Worm (Caenorhabditis elegans): ENCODE results near the gene F43H9.3.

F43H9.3 gene

ce11 chrV:8062074-8062473 lies 37.3 kb upstream of the F43H9.3 start, which contains the start of gene str-139:
str-139 (minus strand) TSS chrV:8062174.
- no peak for TF ChIP-seq ceh-82 (tag; optimal IDR thresholded peaks at IDR 0.05)
- TF ChIP-seq sox-4 (tag; optimal IDR thresholded peaks at IDR 0.05) = no peak
- TF ChIP-seq ces-1 (GFP tag; optimal IDR thresholded peaks at IDR 0.05) = no peak
- TF ChIP-seq pag-3 (tag; optimal IDR thresholded peaks at IDR 0.05; ENCODE audit: borderline replicate concordance, insufficient read depth) = no peak
- no peak for TF ChIP-seq Y116A8C.19 (tag; optimal IDR thresholded peaks at IDR 0.05; ENCODE audit: borderline replicate concordance)
- TF ChIP-seq unc-130 (tag; optimal IDR thresholded peaks at IDR 0.05) = no peak
- TF ChIP-seq mep-1 (tag; optimal IDR thresholded peaks at IDR 0.05) = no peak
- TF ChIP-seq hlh-17 (GFP tag; optimal IDR thresholded peaks at IDR 0.05; ENCODE audit: borderline replicate concordance) = no peak
- TF ChIP-seq nhr-77 (tag; optimal IDR thresholded peaks at IDR 0.05) = no peak
- no peak for TF ChIP-seq fkh-10 (GFP tag; optimal IDR thresholded peaks at IDR 0.05)
- no peak for TF ChIP-seq ceh-8 (GFP tag; optimal IDR thresholded peaks at IDR 0.05)
- TF ChIP-seq sptf-1 (tag; optimal IDR thresholded peaks at IDR 0.05) = no peak
- no peak for TF ChIP-seq vab-15 (tag; optimal IDR thresholded peaks at IDR 0.05)
- no peak for TF ChIP-seq nhr-90 (tag; optimal IDR thresholded peaks at IDR 0.05; ENCODE audit: poor library complexity)
- no peak for TF ChIP-seq F16B12.6 (tag; optimal IDR thresholded peaks at IDR 0.05)
- TF ChIP-seq lsy-2 (tag; optimal IDR thresholded peaks at IDR 0.05) = no peak
- TF ChIP-seq egl-13 (tag; optimal IDR thresholded peaks at IDR 0.05) = no peak
- no peak for TF ChIP-seq mef-2 (tag; optimal IDR thresholded peaks at IDR 0.05)

- TF ChIP-seq xbp-1 (tag; optimal IDR thresholded peaks at IDR 0.05) (no peak), zip-4 (GFP tag; optimal IDR thresholded peaks at IDR 0.05) (no peak), hlh-17 (GFP tag; optimal IDR thresholded peaks at IDR 0.05; ENCODE audit: borderline replicate concordance) (no peak), nhr-76 (tag; optimal IDR thresholded peaks at IDR 0.05) (no peak), zag-1 (tag; optimal IDR thresholded peaks at IDR 0.05) (no peak), ztf-11 (tag; optimal IDR thresholded peaks at IDR 0.05) (no peak), nhr-20 (tag; optimal IDR thresholded peaks at IDR 0.05) (no peak), lsy-2 (tag; optimal IDR thresholded peaks at IDR 0.05) (no peak), lir-3 (tag; optimal IDR thresholded peaks at IDR 0.05; ENCODE audit: poor library complexity) (no peak), aly-2 (tag; optimal IDR thresholded peaks at IDR 0.05) (no peak), dsc-1 (tag; optimal IDR thresholded peaks at IDR 0.05) (no peak), Y116A8C.19 (tag; optimal IDR thresholded peaks at IDR 0.05; ENCODE audit: borderline replicate concordance) (no peak), ets-5 (GFP tag; IDR thresholded peaks at IDR 0.05) (no peak), mdl-1 (tag; optimal IDR thresholded peaks at IDR 0.05) (no peak), F16B12.6 (tag; optimal IDR thresholded peaks at IDR 0.05) (no peak), lin-15B (tag; optimal IDR thresholded peaks at IDR 0.05) (no peak), nhr-19 (GFP tag; conservative IDR thresholded peaks at IDR 0.05) (no peak)
These were observed 33.6 kb upstream of the F43H9.3 start, which contains the start of gene str-138 for ce11 chrV:8058359-8058758. str-138 (plus strand) TSS chrV:8058659.

ce11 chrV:8057771-8058170 lies 33.0 kb upstream of the F43H9.3 start:
- 0 out of 2 replicates have a peak, but pooled peaks have one; percentile 14 for TF ChIP-seq grh-1 (GFP tag; IDR thresholded peaks at IDR 0.05)

DNA sequence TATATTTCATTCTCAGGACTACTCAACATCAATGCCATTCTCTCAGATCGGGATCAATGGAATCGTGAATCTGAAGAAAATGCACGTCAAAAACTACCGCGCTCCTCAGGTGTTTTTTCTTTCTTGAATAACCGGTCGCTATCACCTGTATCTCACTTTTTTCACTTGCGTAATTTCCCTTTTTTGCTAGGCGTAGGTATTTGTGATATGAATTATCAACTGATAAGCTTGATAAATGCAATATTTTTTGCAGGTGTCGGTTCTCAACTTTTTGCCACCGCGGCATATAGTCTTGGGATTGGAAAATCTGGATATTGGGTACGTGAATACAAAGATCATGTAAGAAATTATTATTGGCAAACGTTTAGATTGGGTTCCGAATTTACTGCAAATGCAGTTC lies 30.4 kb upstream of the F43H9.3 start:
- TF ChIP-seq blmp-1 (tag; optimal IDR thresholded peaks at IDR 0.05) = peak; percentile 79
- no peak for TF ChIP-seq fkh-8 (tag; optimal IDR thresholded peaks at IDR 0.05)

DNA sequence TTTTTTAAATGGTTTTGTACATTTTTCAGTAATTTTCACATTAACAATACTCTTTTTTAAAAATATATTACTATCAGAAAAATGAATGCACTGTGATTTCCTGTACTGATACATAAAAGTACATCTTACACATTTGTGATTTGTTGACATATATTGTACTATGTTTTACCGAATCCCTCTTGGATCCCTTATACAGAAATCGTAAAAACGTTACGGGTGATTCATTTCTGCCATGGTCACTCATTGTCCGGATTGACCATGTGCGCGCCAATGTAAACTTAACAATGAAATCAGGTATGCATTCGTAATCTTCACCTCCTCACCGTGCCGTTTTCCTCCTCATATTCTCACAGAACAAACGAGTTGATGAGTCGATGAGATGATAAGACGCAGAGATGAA lies 29.4 kb upstream of the F43H9.3 start, which contains the start of gene ZC513.2:
ZC513.2 (plus strand) TSS at position 301 of the 400 bp plus-strand sequence.
- no peak for TF ChIP-seq C04F5.9 (tag; optimal IDR thresholded peaks at IDR 0.05)
- TF ChIP-seq nhr-85 (tag) = peak; percentile 9
- TF ChIP-seq blmp-1 (tag; optimal IDR thresholded peaks at IDR 0.05) = peak; percentile 16

Measured in whole organism, L1 larva.